Fruit fly (Drosophila melanogaster) whole organism, embryonic: ENCODE measurements around the gene wam.

Experiments
- Antp ChIP-seq: fragments of 200-800 bp; sonication (Bioruptor generic); optimal IDR thresholded peaks from 3 replicates; lab custom pipeline; 2016; ENCODE audit warnings: missing biosample characterization, missing genetic modification characterization
- Atf3 ChIP-seq: fragments of 200-800 bp; sonication (Bioruptor generic); optimal IDR thresholded peaks from 3 replicates; lab custom pipeline; 2016; ENCODE audit warnings: missing biosample characterization, missing genetic modification characterization
- B-H2 ChIP-seq: fragments of 200-800 bp; sonication (Bioruptor generic); optimal IDR thresholded peaks from 2 replicates; lab custom pipeline; 2018; ENCODE audit warnings: missing biosample characterization, mild to moderate bottlenecking, missing genetic modification characterization
- Bteb2 ChIP-seq: fragments of 200-800 bp; sonication (Bioruptor generic); optimal IDR thresholded peaks from 2 replicates; lab custom pipeline; 2016; ENCODE audit warnings: missing biosample characterization, missing genetic modification characterization
- C15 ChIP-seq: fragments of 200-800 bp; sonication (Bioruptor generic); IDR thresholded peaks from 3 replicates; pipeline ENCODE4 v1.3.6; 2022; ENCODE audit warnings: missing biosample characterization, missing genetic modification characterization
- CG11247 ChIP-seq: fragments of 200-800 bp; sonication (Bioruptor generic); IDR thresholded peaks from 2 replicates; pipeline ENCODE4 v1.3.6; 2022; ENCODE audit warnings: missing biosample characterization, missing genetic modification characterization
- CG12299 ChIP-seq: fragments of 200-800 bp; sonication (Bioruptor generic); optimal IDR thresholded peaks from 2 replicates; lab custom pipeline; 2018; ENCODE audit warnings: missing biosample characterization, mild to moderate bottlenecking, missing genetic modification characterization
- CG13296 ChIP-seq: fragments of 200-800 bp; sonication (Bioruptor generic); optimal IDR thresholded peaks from 3 replicates; lab custom pipeline; 2018; ENCODE audit warnings: missing biosample characterization, mild to moderate bottlenecking, missing genetic modification characterization
- CG14441 ChIP-seq: fragments of 200-800 bp; sonication (Bioruptor generic); IDR thresholded peaks from 2 replicates; pipeline ENCODE4 v1.3.6; 2022; ENCODE audit warnings: missing biosample characterization, missing genetic modification characterization
- CG18262 ChIP-seq: fragments of 200-800 bp; optimal IDR thresholded peaks from 3 replicates; lab custom pipeline; 2019; ENCODE audit warnings: missing biosample characterization, mild to moderate bottlenecking, missing genetic modification characterization, moderate library complexity
- CG18619 ChIP-seq: fragments of 200-800 bp; sonication (Bioruptor generic); optimal IDR thresholded peaks from 3 replicates; lab custom pipeline; 2017; ENCODE audit warnings: missing biosample characterization, mild to moderate bottlenecking, missing genetic modification characterization
- CG2120 ChIP-seq: fragments of 200-800 bp; sonication (Bioruptor generic); optimal IDR thresholded peaks from 3 replicates; lab custom pipeline; 2016; ENCODE audit warnings: missing biosample characterization, missing genetic modification characterization
- CG30431 ChIP-seq: fragments of 200-800 bp; sonication (Bioruptor generic); optimal IDR thresholded peaks from 2 replicates; lab custom pipeline; 2017; ENCODE audit warnings: missing biosample characterization, missing genetic modification characterization
- CG31365 ChIP-seq: fragments of 200-800 bp; sonication (Bioruptor generic); optimal IDR thresholded peaks from 2 replicates; lab custom pipeline; 2018; ENCODE audit warnings: missing biosample characterization, mild to moderate bottlenecking, missing genetic modification characterization
- CG3163 ChIP-seq: fragments of 200-800 bp; sonication (Bioruptor generic); optimal IDR thresholded peaks from 3 replicates; lab custom pipeline; 2016; ENCODE audit warnings: missing biosample characterization, missing genetic modification characterization
- CG32767 ChIP-seq: fragments of 200-800 bp; sonication (Bioruptor generic); IDR thresholded peaks from 2 replicates; pipeline ENCODE4 v1.3.6; 2022; ENCODE audit warnings: missing biosample characterization, missing genetic modification characterization
- CG4707 ChIP-seq: fragments of 200-800 bp; sonication (Bioruptor generic); optimal IDR thresholded peaks from 2 replicates; lab custom pipeline; 2018; ENCODE audit warnings: missing biosample characterization, mild to moderate bottlenecking, missing genetic modification characterization, moderate library complexity
- CG5245 ChIP-seq: fragments of 200-800 bp; sonication (Bioruptor generic); optimal IDR thresholded peaks from 3 replicates; lab custom pipeline; 2016; ENCODE audit warnings: missing biosample characterization, missing genetic modification characterization
- CG6654 ChIP-seq: fragments of 200-800 bp; sonication (Bioruptor generic); optimal IDR thresholded peaks from 2 replicates; lab custom pipeline; 2017; ENCODE audit warnings: missing biosample characterization, mild to moderate bottlenecking, missing genetic modification characterization
- CG7786 ChIP-seq: fragments of 200-800 bp; sonication (Bioruptor generic); optimal IDR thresholded peaks from 2 replicates; lab custom pipeline; 2016; ENCODE audit warnings: missing biosample characterization, missing genetic modification characterization
- CG8281 ChIP-seq: fragments of 200-800 bp; sonication (Bioruptor generic); optimal IDR thresholded peaks from 2 replicates; lab custom pipeline; 2018; ENCODE audit warnings: missing biosample characterization, mild to moderate bottlenecking, missing genetic modification characterization, moderate library complexity
- Dbx ChIP-seq: fragments of 200-800 bp; sonication (Bioruptor generic); IDR thresholded peaks from 3 replicates; pipeline ENCODE4 v1.3.6; 2022; ENCODE audit warnings: missing biosample characterization, missing genetic modification characterization
- HLH4C ChIP-seq: fragments of 200-800 bp; sonication (Bioruptor generic); IDR thresholded peaks from 3 replicates; pipeline ENCODE4 v1.3.6; 2022; ENCODE audit warnings: missing biosample characterization, missing genetic modification characterization; ENCODE audit not compliant: partially characterized antibody
- Hand ChIP-seq: fragments of 200-800 bp; sonication (Bioruptor generic); optimal IDR thresholded peaks from 2 replicates; lab custom pipeline; 2017; ENCODE audit warnings: mild to moderate bottlenecking, missing biosample characterization, missing genetic modification reagents, missing genetic modification characterization
- Kr ChIP-seq: fragments of 200-800 bp; sonication (Bioruptor generic); optimal IDR thresholded peaks from 2 replicates; lab custom pipeline; 2017; ENCODE audit warnings: missing biosample characterization, mild to moderate bottlenecking, missing genetic modification characterization
- NK7.1 ChIP-seq: fragments of 200-800 bp; sonication (Bioruptor generic); optimal IDR thresholded peaks from 3 replicates; lab custom pipeline; 2016; ENCODE audit warnings: missing biosample characterization, missing genetic modification characterization
- PHDP ChIP-seq: fragments of 200-800 bp; sonication (Bioruptor generic); optimal IDR thresholded peaks from 3 replicates; lab custom pipeline; 2018; ENCODE audit warnings: missing biosample characterization, mild to moderate bottlenecking, missing genetic modification characterization, moderate library complexity
- Spps ChIP-seq: fragments of 200-800 bp; sonication (Bioruptor generic); optimal IDR thresholded peaks from 2 replicates; lab custom pipeline; 2018; ENCODE audit warnings: missing biosample characterization, mild to moderate bottlenecking, missing genetic modification characterization
- Trl ChIP-seq, 3 experiments: fragments of >200 bp in 2 of 3; fragments of 200-800 bp in 1 of 3; sonication (Bioruptor generic) in 1 of 3; optimal IDR thresholded peaks; 2 replicates in 1 of 3; 3 replicates in 2 of 3; lab custom pipeline; 2016 to 2017; ENCODE audit warnings: missing biosample characterization in 1 of 3, missing genetic modification characterization in 1 of 3
- ash1 ChIP-seq: fragments of 200-800 bp; sonication (Bioruptor generic); optimal IDR thresholded peaks from 2 replicates; lab custom pipeline; 2018; ENCODE audit warnings: missing biosample characterization, mild to moderate bottlenecking, missing genetic modification characterization
- ci ChIP-seq: fragments of 200-800 bp; sonication (Bioruptor generic); IDR thresholded peaks from 3 replicates; pipeline ENCODE4 v1.3.6; 2022; ENCODE audit warnings: missing biosample characterization, missing genetic modification characterization
- corto ChIP-seq: fragments of 200-800 bp; sonication (Bioruptor generic); optimal IDR thresholded peaks from 2 replicates; lab custom pipeline; 2016; ENCODE audit warnings: missing biosample characterization, mild to moderate bottlenecking, missing genetic modification characterization, moderate library complexity
- gcm ChIP-seq: fragments of 200-800 bp; sonication (Bioruptor generic); optimal IDR thresholded peaks from 2 replicates; lab custom pipeline; 2019; ENCODE audit warnings: missing biosample characterization, mild to moderate bottlenecking, missing genetic modification characterization, moderate library complexity
- grau ChIP-seq: fragments of 200-800 bp; optimal IDR thresholded peaks from 3 replicates; lab custom pipeline; 2019; ENCODE audit warnings: missing biosample characterization, mild to moderate bottlenecking, missing genetic modification characterization, moderate library complexity
- grn ChIP-seq: fragments of 200-800 bp; sonication (Bioruptor generic); optimal IDR thresholded peaks from 3 replicates; lab custom pipeline; 2017; ENCODE audit warnings: missing biosample characterization, missing genetic modification characterization
- jumu ChIP-seq: fragments of 200-800 bp; sonication (Bioruptor generic); optimal IDR thresholded peaks from 3 replicates; lab custom pipeline; 2016; ENCODE audit warnings: missing biosample characterization, missing genetic modification characterization
- lab ChIP-seq: fragments of 200-800 bp; sonication (Bioruptor generic); optimal IDR thresholded peaks from 3 replicates; lab custom pipeline; 2017; ENCODE audit warnings: missing biosample characterization, missing genetic modification characterization, mild to moderate bottlenecking, moderate library complexity, missing genetic modification reagents
- lmd ChIP-seq: fragments of 200-800 bp; sonication (Bioruptor generic); IDR thresholded peaks from 2 replicates; pipeline ENCODE4 v1.3.6; 2022; ENCODE audit warnings: missing biosample characterization, missing genetic modification characterization
- lov ChIP-seq, 2 experiments: fragments of 200-800 bp in 1 of 2; fragments of >200 bp in 1 of 2; sonication (Bioruptor generic) in 1 of 2; IDR thresholded peaks in 1 of 2; optimal IDR thresholded peaks in 1 of 2; 2 replicates in 1 of 2; 3 replicates in 1 of 2; pipeline versions ENCODE4 v1.3.6 to Lab custom; 2017 to 2022; ENCODE audit warnings: missing biosample characterization in 1 of 2, missing genetic modification characterization in 1 of 2
- org-1 ChIP-seq: fragments of 200-800 bp; sonication (Bioruptor generic); optimal IDR thresholded peaks from 2 replicates; lab custom pipeline; 2017; ENCODE audit warnings: missing biosample characterization, missing genetic modification characterization
- pan ChIP-seq, 4 experiments: fragments of >200 bp in 3 of 4; fragments of 200-800 bp in 1 of 4; sonication (Bioruptor generic) in 1 of 4; optimal IDR thresholded peaks in 3 of 4; IDR thresholded peaks in 1 of 4; 2 replicates each; pipeline versions ENCODE4 v1.3.6 to Lab custom; 2017 to 2022; ENCODE audit warnings: missing biosample characterization in 2 of 4, missing genetic modification characterization in 2 of 4, mixed read lengths in 1 of 4
- psq ChIP-seq: fragments of 200-800 bp; sonication (Bioruptor generic); optimal IDR thresholded peaks from 2 replicates; lab custom pipeline; 2017; ENCODE audit warnings: missing biosample characterization, missing genetic modification characterization
- sc ChIP-seq, 3 experiments: fragments of >200 bp in 2 of 3; fragments of 200-800 bp in 1 of 3; sonication (Bioruptor generic) in 1 of 3; optimal IDR thresholded peaks; 2 replicates in 2 of 3; 3 replicates in 1 of 3; lab custom pipeline; 2017; ENCODE audit warnings: mild to moderate bottlenecking in 1 of 3, missing biosample characterization in 1 of 3, missing genetic modification characterization in 1 of 3, missing genetic modification reagents in 1 of 3
- sqz ChIP-seq: fragments of 200-800 bp; sonication (Bioruptor generic); optimal IDR thresholded peaks from 3 replicates; lab custom pipeline; 2018; ENCODE audit warnings: missing biosample characterization, mild to moderate bottlenecking, missing genetic modification characterization
- twi ChIP-seq: fragments of 200-800 bp; optimal IDR thresholded peaks from 2 replicates; lab custom pipeline; 2019; ENCODE audit warnings: missing biosample characterization, mild to moderate bottlenecking, missing genetic modification characterization, moderate library complexity
- vnd ChIP-seq: fragments of 200-800 bp; sonication (Bioruptor generic); IDR thresholded peaks from 3 replicates; pipeline ENCODE4 v1.3.6; 2022; ENCODE audit warnings: missing biosample characterization, missing genetic modification characterization; ENCODE audit not compliant: partially characterized antibody
- wdn ChIP-seq: fragments of 200-800 bp; sonication (Bioruptor generic); IDR thresholded peaks from 2 replicates; pipeline ENCODE4 v1.3.6; 2022; ENCODE audit warnings: missing biosample characterization, missing genetic modification characterization
- wor ChIP-seq: fragments of 200-800 bp; sonication (Bioruptor generic); IDR thresholded peaks from 2 replicates; pipeline ENCODE4 v1.3.6; 2022; ENCODE audit warnings: missing biosample characterization, missing genetic modification characterization
- z ChIP-seq: fragments of 200-800 bp; sonication (Bioruptor generic); IDR thresholded peaks from 3 replicates; pipeline ENCODE4 v1.3.6; 2022; ENCODE audit warnings: missing biosample characterization, missing genetic modification characterization

wam gene

dm6 chr3R:23335577-23335976 lies 47.7 kb upstream of the wam start (continued):
- TF ChIP-seq twi (tag; lab: Kevin White, UChicago) = peak; percentile 50
- no peak for TF ChIP-seq HLH4C (GFP tag; lab: Robert Waterston, UW)
- TF ChIP-seq lab (GFP tag; lab: Kevin White, UChicago) = peak; percentile 94
- peak; percentile 25; the same call in 1 of the 2 replicates for TF ChIP-seq CG14441 (GFP tag; lab: Robert Waterston, UW)
- peak; percentile 75 for TF ChIP-seq CG2120 (GFP tag; lab: Kevin White, UChicago)
- TF ChIP-seq CG5245 (GFP tag; lab: Kevin White, UChicago) = no peak
- TF ChIP-seq CG32767 (GFP tag; lab: Robert Waterston, UW) = peak; percentile 70; the same call in 1 of the 2 replicates
- TF ChIP-seq org-1 (GFP tag; lab: Kevin White, UChicago) = peak; percentile 60
- no peak for TF ChIP-seq Trl (optimal IDR thresholded peaks at IDR 0.05; lab: Kevin White, UChicago)
- TF ChIP-seq Trl (GFP tag; optimal IDR thresholded peaks at IDR 0.05; lab: Kevin White, UChicago) = no peak
- TF ChIP-seq Atf3 (GFP tag; lab: Kevin White, UChicago) = no peak
- TF ChIP-seq CG12299 (tag; lab: Kevin White, UChicago) = peak; percentile 67
- peak; percentile 10 for TF ChIP-seq grn
- TF ChIP-seq ash1 (GFP tag; lab: Kevin White, UChicago) = no peak
- TF ChIP-seq B-H2 (GFP tag; lab: Kevin White, UChicago) = peak; percentile 80
- TF ChIP-seq PHDP (tag; lab: Kevin White, UChicago) = peak; percentile 89
- TF ChIP-seq CG11247 = peak; percentile 67; the same call in 1 of the 2 replicates
- peak; percentile 83 for TF ChIP-seq CG18619 (GFP tag; lab: Kevin White, UChicago)
- peak; percentile 90 for TF ChIP-seq grau (tag; lab: Kevin White, UChicago)
- TF ChIP-seq CG31365 (tag; lab: Kevin White, UChicago) = peak; percentile 30
- peak; percentile 84 for TF ChIP-seq Dbx
- no peak for TF ChIP-seq CG4707
- peak; percentile 50 for TF ChIP-seq gcm (GFP tag; lab: Kevin White, UChicago)
- TF ChIP-seq Bteb2 (GFP tag; lab: Kevin White, UChicago) = no peak
- TF ChIP-seq psq (GFP tag; lab: Kevin White, UChicago) = peak; percentile 32
- TF ChIP-seq jumu (GFP tag; lab: Kevin White, UChicago) = no peak
- no peak for TF ChIP-seq Spps (tag; lab: Kevin White, UChicago)
- peak; percentile 37 for TF ChIP-seq CG8281 (tag; lab: Kevin White, UChicago)
- TF ChIP-seq wdn = peak; percentile 68
- no peak for TF ChIP-seq Antp (GFP tag; lab: Kevin White, UChicago)
- peak; percentile 60 for TF ChIP-seq CG6654
- no peak for TF ChIP-seq CG3163 (GFP tag; lab: Kevin White, UChicago)
- TF ChIP-seq pan (optimal IDR thresholded peaks at IDR 0.05; lab: Kevin White, UChicago) = no peak
- TF ChIP-seq pan (GFP tag; optimal IDR thresholded peaks at IDR 0.05 in 1 of 2, IDR thresholded peaks at IDR 0.05 in 1 of 2) = peak in 1 of 2 experiments; percentile 48
- no peak for TF ChIP-seq lov (optimal IDR thresholded peaks at IDR 0.05; lab: Kevin White, UChicago)
- TF ChIP-seq lov (GFP tag; IDR thresholded peaks at IDR 0.05; lab: Robert Waterston, UW) = no peak
- TF ChIP-seq sc (optimal IDR thresholded peaks at IDR 0.05; lab: Kevin White, UChicago) = no peak
- TF ChIP-seq sc (GFP tag; optimal IDR thresholded peaks at IDR 0.05; lab: Kevin White, UChicago) = peak; percentile 52
- TF ChIP-seq NK7.1 (GFP tag; lab: Kevin White, UChicago) = no peak
- peak; percentile 62; the same call in 2 of the 3 replicates for TF ChIP-seq ci (GFP tag; lab: Robert Waterston, UW)
- no peak for TF ChIP-seq CG7786 (GFP tag; lab: Kevin White, UChicago)
- peak; percentile 86 for TF ChIP-seq Hand
- no peak for TF ChIP-seq z (GFP tag; lab: Robert Waterston, UW)
- peak; percentile 77 for TF ChIP-seq lmd (GFP tag; lab: Robert Waterston, UW)
- TF ChIP-seq CG13296 (GFP tag; lab: Kevin White, UChicago) = peak; percentile 90
- peak; percentile 34 for TF ChIP-seq sqz (GFP tag; lab: Kevin White, UChicago)
- peak; percentile 50 for TF ChIP-seq CG18262 (tag; lab: Kevin White, UChicago)
- TF ChIP-seq corto = no peak
- TF ChIP-seq wor (GFP tag; lab: Robert Waterston, UW) = no peak
- no peak for TF ChIP-seq C15 (GFP tag; lab: Robert Waterston, UW)
- peak; percentile 51 for TF ChIP-seq CG30431 (GFP tag; lab: Kevin White, UChicago)
- TF ChIP-seq vnd = no peak
- TF ChIP-seq Kr (GFP tag; lab: Kevin White, UChicago) = no peak
